Worm (Caenorhabditis elegans): ENCODE data around the gene F08H9.3.

Gene F08H9.3

DNA sequence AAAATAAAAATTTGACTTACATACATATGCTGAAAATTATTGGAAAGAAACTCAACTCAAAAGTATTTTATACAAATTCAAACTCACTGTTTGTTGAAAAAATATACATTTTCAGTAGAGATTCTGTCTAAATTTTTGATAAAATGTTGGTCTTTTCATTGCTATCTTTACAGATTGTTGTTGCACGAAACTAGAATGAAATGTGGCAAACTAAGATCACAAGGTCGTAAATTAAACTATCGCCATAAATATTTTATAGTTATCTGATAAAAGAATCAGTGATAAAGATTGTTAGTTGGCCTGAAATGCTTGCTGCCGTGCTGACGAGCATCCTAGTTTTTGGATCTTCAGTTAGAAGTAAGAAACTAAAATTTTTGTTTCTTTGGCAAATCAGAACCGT lies 15.8 kb upstream of the F08H9.3 start, which contains the start of gene clec-55:
Gene clec-55, plus strand, starts transcription at position 301 of the 400 bp plus-strand sequence.
- TF ChIP-seq ceh-45 (GFP tag; IDR thresholded peaks at IDR 0.05) = no peak

DNA sequence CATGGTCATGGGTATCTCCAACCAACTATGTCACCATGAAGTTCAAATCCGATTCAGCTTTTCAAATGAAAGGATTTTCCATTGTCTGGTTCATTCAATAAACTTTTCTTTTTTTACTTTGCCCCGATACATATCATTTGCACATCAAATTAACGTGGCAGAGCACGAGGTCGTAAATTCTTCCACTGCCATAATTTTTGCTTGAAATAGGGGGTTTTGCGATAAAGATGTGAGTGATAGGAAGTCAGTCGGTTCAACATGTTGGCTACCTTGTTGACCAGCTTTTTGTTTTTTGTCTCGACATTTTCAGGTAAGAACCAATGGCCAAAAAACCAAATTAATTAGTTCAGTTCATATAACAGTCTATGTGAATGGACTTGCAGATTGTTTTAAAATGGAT lies 13.5 kb upstream of the F08H9.3 start, which contains the start of gene clec-54:
Gene clec-54, plus strand, starts transcription at position 224 of the 400 bp plus-strand sequence.
- TF ChIP-seq lin-11 (tag; optimal IDR thresholded peaks at IDR 0.05) (no peak), K09A11.1 (tag; optimal IDR thresholded peaks at IDR 0.05; ENCODE audit: insufficient read depth) (no peak), Y22D7AL.16 (tag; optimal IDR thresholded peaks at IDR 0.05) (no peak)

ce11 chrV:14474099-14474498 lies 11.0 kb upstream of the F08H9.3 start, which contains the start of gene clec-56:
Gene clec-56 (plus strand): TSS chrV:14474399.
- no peak for TF ChIP-seq unc-86 (tag; optimal IDR thresholded peaks at IDR 0.05)
- no peak for TF ChIP-seq lim-6 (tag; optimal IDR thresholded peaks at IDR 0.05)
- no peak for TF ChIP-seq sdc-2 (tag; optimal IDR thresholded peaks at IDR 0.05)
- no peak for TF ChIP-seq ceh-48 (tag; optimal IDR thresholded peaks at IDR 0.05)
- no peak for TF ChIP-seq pag-3 (tag; optimal IDR thresholded peaks at IDR 0.05; ENCODE audit: borderline replicate concordance)

DNA sequence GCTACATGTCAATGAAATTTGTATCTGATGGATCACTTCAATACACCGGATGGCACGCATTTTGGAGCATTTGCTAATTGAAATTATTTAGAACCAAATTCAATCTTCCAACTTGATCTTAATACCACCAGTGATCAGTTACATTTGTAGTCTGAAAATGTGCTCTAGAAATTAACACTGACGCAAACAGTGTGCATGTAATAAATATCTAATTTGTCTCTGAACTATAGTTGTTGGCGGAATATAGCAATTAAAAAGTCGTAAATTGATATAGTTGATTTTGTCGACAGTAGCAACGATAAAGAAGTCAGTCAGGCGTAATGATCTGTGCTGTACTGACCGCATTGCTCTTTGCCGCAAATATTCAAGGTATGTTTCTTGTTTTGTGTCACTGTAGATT lies 9.1 kb upstream of the F08H9.3 start, which contains the start of gene clec-227:
Gene clec-227, plus strand, starts transcription at position 301 of the 400 bp plus-strand sequence.
- TF ChIP-seq ceh-19 (GFP tag; optimal IDR thresholded peaks at IDR 0.05) (no peak), nhr-232 (tag; optimal IDR thresholded peaks at IDR 0.05) (no peak), ceh-6 (GFP tag; optimal IDR thresholded peaks at IDR 0.05) (no peak), fax-1 (tag; optimal IDR thresholded peaks at IDR 0.05) (no peak), dmd-4 (tag; optimal IDR thresholded peaks at IDR 0.05; ENCODE audit: borderline replicate concordance) (no peak), C38D4.7 (GFP tag; optimal IDR thresholded peaks at IDR 0.05) (no peak), elt-4 (tag; optimal IDR thresholded peaks at IDR 0.05) (no peak), fkh-10 (GFP tag; optimal IDR thresholded peaks at IDR 0.05) (no peak), pha-2 (tag; optimal IDR thresholded peaks at IDR 0.05) (no peak)

ce11 chrV:14468931-14469330 lies 5.8 kb upstream of the F08H9.3 start, which contains the start of gene clec-57:
Gene clec-57 (plus strand): TSS chrV:14469231.
- TF ChIP-seq zip-5 (tag; optimal IDR thresholded peaks at IDR 0.05) = no peak

- TF ChIP-seq unc-55 (GFP tag; optimal IDR thresholded peaks at IDR 0.05) = no peak
- no peak for TF ChIP-seq ceh-31 (tag; optimal IDR thresholded peaks at IDR 0.05)
- TF ChIP-seq C38D4.7 (GFP tag; optimal IDR thresholded peaks at IDR 0.05) = no peak
- no peak for TF ChIP-seq ceh-24 (tag; optimal IDR thresholded peaks at IDR 0.05)
- TF ChIP-seq pat-9 (tag; optimal IDR thresholded peaks at IDR 0.05) = no peak
Measured at ce11 chrV:14468196-14468874, 5.2 kb upstream of the F08H9.3 start, which contains the start of gene srz-97. Gene srz-97 (minus strand): TSS chrV:14468246.

DNA sequence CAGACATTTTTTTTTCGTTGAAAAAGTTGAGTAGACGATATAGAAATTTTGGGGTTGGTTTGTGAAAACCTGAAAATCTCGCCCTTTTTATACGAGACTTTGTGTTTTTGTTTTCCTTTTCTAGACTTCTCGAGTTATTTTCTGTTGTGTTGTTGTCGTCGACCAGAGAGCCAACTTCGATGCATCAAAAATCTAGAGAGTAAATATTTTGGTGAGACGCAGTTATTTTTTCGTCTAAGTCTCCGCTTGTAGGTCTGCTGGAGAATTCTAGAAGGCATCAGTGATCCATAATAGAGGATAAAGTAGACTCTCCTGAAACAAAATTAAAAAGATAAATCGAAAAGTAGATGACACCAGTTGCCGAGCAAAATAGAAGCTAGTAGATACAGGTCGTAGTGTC lies 1.2 kb upstream of the F08H9.3 start, which contains the start of gene F08H9.4:
Gene F08H9.4, minus strand, starts transcription at position 61 of the 400 bp plus-strand sequence.
- TF ChIP-seq hlh-6 (tag; optimal IDR thresholded peaks at IDR 0.05) = no peak
- TF ChIP-seq che-1 (tag; optimal IDR thresholded peaks at IDR 0.05) = no peak
- TF ChIP-seq unc-86 (tag; optimal IDR thresholded peaks at IDR 0.05) = no peak
- no peak for TF ChIP-seq nhr-232 (tag; optimal IDR thresholded peaks at IDR 0.05)
- TF ChIP-seq C08G9.2 (tag; optimal IDR thresholded peaks at IDR 0.05) = no peak
- TF ChIP-seq ets-4 (tag; optimal IDR thresholded peaks at IDR 0.05) = no peak
- TF ChIP-seq pag-3 (tag; optimal IDR thresholded peaks at IDR 0.05; ENCODE audit: borderline replicate concordance) = no peak
- TF ChIP-seq odd-2 (tag; optimal IDR thresholded peaks at IDR 0.05) = no peak
- no peak for TF ChIP-seq ceh-30 (tag; optimal IDR thresholded peaks at IDR 0.05)
- TF ChIP-seq pqm-1 (tag; optimal IDR thresholded peaks at IDR 0.05) = no peak
- no peak for TF ChIP-seq lim-6 (tag; optimal IDR thresholded peaks at IDR 0.05)
- TF ChIP-seq ceh-34 (tag; optimal IDR thresholded peaks at IDR 0.05) = no peak
- no peak for TF ChIP-seq fkh-10 (GFP tag; optimal IDR thresholded peaks at IDR 0.05)
- TF ChIP-seq fkh-6 (tag; optimal IDR thresholded peaks at IDR 0.05) = no peak
- no peak for TF ChIP-seq unc-3 (GFP tag; conservative IDR thresholded peaks at IDR 0.05)
- TF ChIP-seq unc-3 (tag; optimal IDR thresholded peaks at IDR 0.05) = no peak
- no peak for TF ChIP-seq fax-1 (tag; optimal IDR thresholded peaks at IDR 0.05)
- no peak for TF ChIP-seq unc-55 (GFP tag; optimal IDR thresholded peaks at IDR 0.05)

Measured in whole organism, late embryonic.